Worm (Caenorhabditis elegans) whole organism, L4 larva: Measurements from ENCODE around the gene ZK757.2.

Experiments
- aly-2 ChIP-seq: sonication (generic microtip); optimal IDR thresholded peaks from 2 replicates; lab custom pipeline; 2018; ENCODE audit warnings: missing biosample characterization, missing genetic modification characterization
- arid-1 ChIP-seq: fragments of 200-800 bp; sonication (Bioruptor generic); conservative IDR thresholded peaks from 2 replicates; pipeline ENCODE4 v1.3.6; 2022; ENCODE audit warnings: missing genetic modification reagents, missing genetic modification characterization, missing compliant biosample characterization
- set-16 ChIP-seq: fragments of 200-800 bp; sonication (Bioruptor generic); IDR thresholded peaks from 2 replicates; pipeline ENCODE4 v1.3.6; 2022; ENCODE audit warnings: missing genetic modification reagents, missing genetic modification characterization, missing compliant biosample characterization

ce11 chrIII:9927378-9927777 is 48.6 kb upstream of the ZK757.2 start, which contains the start of gene ttr-2:
- TF ChIP-seq arid-1 (GFP tag; lab: Robert Waterston, UW): no peak
- no peak for TF ChIP-seq set-16
- no peak for TF ChIP-seq aly-2
